Fruit fly (Drosophila melanogaster): ENCODE data around the gene CG6204.
A peak's percentile ranks its signal among the peaks of the same experiment; 100 is the strongest.

Gene CG6204

dm6 chr3R:24151924-24152809 lies 41.5 kb upstream of the CG6204 start, which contains the start of the genes p38a and CG6178 (continued):
- peak; percentile 97 for TF ChIP-seq CG7556 (GFP tag; optimal IDR thresholded peaks at IDR 0.05)
- no peak for TF ChIP-seq D (optimal IDR thresholded peaks at IDR 0.05)
- peak; percentile 95 for TF ChIP-seq D (GFP tag; optimal IDR thresholded peaks at IDR 0.05)
- no peak for TF ChIP-seq HmgD (GFP tag; optimal IDR thresholded peaks at IDR 0.05)
- peak; percentile 92 for TF ChIP-seq Ravus (GFP tag; IDR thresholded peaks at IDR 0.05)
- TF ChIP-seq lov (optimal IDR thresholded peaks at IDR 0.05) = no peak
- TF ChIP-seq lov (GFP tag; IDR thresholded peaks at IDR 0.05) = peak; percentile 81; the same call in 2 of the 3 replicates
- peak; percentile 99 for TF ChIP-seq CG10274 (GFP tag; optimal IDR thresholded peaks at IDR 0.05)
- TF ChIP-seq CG4360 (GFP tag; IDR thresholded peaks at IDR 0.05) = peak; percentile 54
- TF ChIP-seq pan (optimal IDR thresholded peaks at IDR 0.05) = no peak
- TF ChIP-seq pan (GFP tag; optimal IDR thresholded peaks at IDR 0.05 in 1 of 2, IDR thresholded peaks at IDR 0.05 in 1 of 2) = peak in 1 of 2 experiments; percentile 97
- peak; percentile 95 for TF ChIP-seq CG6765 (GFP tag; optimal IDR thresholded peaks at IDR 0.05)
- peak; percentile 68 for TF ChIP-seq shn (GFP tag; optimal IDR thresholded peaks at IDR 0.05)
- TF ChIP-seq BtbVII (GFP tag; optimal IDR thresholded peaks at IDR 0.05) = peak; percentile 96
- peak; percentile 94 for TF ChIP-seq CG17385 (GFP tag; optimal IDR thresholded peaks at IDR 0.05)
- TF ChIP-seq CG15011 (GFP tag; optimal IDR thresholded peaks at IDR 0.05) = peak; percentile 78
- TF ChIP-seq CG34376 (GFP tag; optimal IDR thresholded peaks at IDR 0.05) = peak; percentile 68
- TF ChIP-seq PHDP (tag; optimal IDR thresholded peaks at IDR 0.05) = peak; percentile 98
- TF ChIP-seq lbe (GFP tag; optimal IDR thresholded peaks at IDR 0.05) = peak; percentile 84
- peak; percentile 97 for TF ChIP-seq CG10979 (tag; optimal IDR thresholded peaks at IDR 0.05)
- peak; percentile 56 for TF ChIP-seq Dip2 (GFP tag; IDR thresholded peaks at IDR 0.05)
- peak; percentile 82 for TF ChIP-seq toy (GFP tag; IDR thresholded peaks at IDR 0.05)
- peak; percentile 15 for TF ChIP-seq BEAF-32 (GFP tag; optimal IDR thresholded peaks at IDR 0.05)
- peak; percentile 98 for TF ChIP-seq NfI (GFP tag; optimal IDR thresholded peaks at IDR 0.05)
- TF ChIP-seq usp (GFP tag; optimal IDR thresholded peaks at IDR 0.05) = no peak
- peak; percentile 89 for TF ChIP-seq CG7987 (GFP tag; optimal IDR thresholded peaks at IDR 0.05)
- no peak for TF ChIP-seq Side (GFP tag; optimal IDR thresholded peaks at IDR 0.05)
- peak; percentile 91; the same call in 2 of the 3 replicates for TF ChIP-seq jigr1 (GFP tag; IDR thresholded peaks at IDR 0.05)
- peak; percentile 96 for TF ChIP-seq gsb-n (tag; optimal IDR thresholded peaks at IDR 0.05)
- peak; percentile 83 for TF ChIP-seq CG18476 (GFP tag; optimal IDR thresholded peaks at IDR 0.05)
- TF ChIP-seq pnt (GFP tag; optimal IDR thresholded peaks at IDR 0.05) = peak; percentile 53
- peak; percentile 66 for TF ChIP-seq Hsf (GFP tag; optimal IDR thresholded peaks at IDR 0.05)
- TF ChIP-seq fd64A (GFP tag; optimal IDR thresholded peaks at IDR 0.05) = peak; percentile 55
- peak; percentile 98 for TF ChIP-seq Meics (GFP tag; optimal IDR thresholded peaks at IDR 0.05)
- peak; percentile 87 for TF ChIP-seq CG8359 (GFP tag; optimal IDR thresholded peaks at IDR 0.05; ENCODE audit: borderline replicate concordance)
- TF ChIP-seq Poxn (GFP tag; IDR thresholded peaks at IDR 0.05) = peak; percentile 88
- peak; percentile 67 for TF ChIP-seq CG7786 (GFP tag; optimal IDR thresholded peaks at IDR 0.05)
- TF ChIP-seq NK7.1 (GFP tag; optimal IDR thresholded peaks at IDR 0.05) = no peak
- TF ChIP-seq zen2 (GFP tag; IDR thresholded peaks at IDR 0.05; ENCODE audit: partially characterized antibody) = no peak
- TF ChIP-seq CG12744 (GFP tag; optimal IDR thresholded peaks at IDR 0.05) = no peak
- TF ChIP-seq CG7963 (GFP tag; IDR thresholded peaks at IDR 0.05; ENCODE audit: partially characterized antibody) = no peak
- peak; percentile 95 for TF ChIP-seq NFAT (GFP tag; IDR thresholded peaks at IDR 0.05)
- no peak for TF ChIP-seq cad (GFP tag; optimal IDR thresholded peaks at IDR 0.05)
- no peak for TF ChIP-seq crc (GFP tag; optimal IDR thresholded peaks at IDR 0.05)
- peak; percentile 89 for TF ChIP-seq CG15514 (GFP tag; optimal IDR thresholded peaks at IDR 0.05)
- TF ChIP-seq unc-4 (GFP tag; IDR thresholded peaks at IDR 0.05; ENCODE audit: partially characterized antibody) = no peak
- TF ChIP-seq zen (tag; optimal IDR thresholded peaks at IDR 0.05) = peak; percentile 93
- TF ChIP-seq CG11504 (tag; optimal IDR thresholded peaks at IDR 0.05) = peak; percentile 98
- peak; percentile 95 for TF ChIP-seq C15 (GFP tag; IDR thresholded peaks at IDR 0.05)
